Worm (Caenorhabditis elegans): ENCODE data around the gene F46F5.16.

ce11 chrII:783532-783931 is 3.5 kb upstream of the F46F5.16 start, which contains the start of gene Y39F10A.6:
- no peak for TF ChIP-seq snpc-1.1 (tag; optimal IDR thresholded peaks at IDR 0.05; ENCODE audit: insufficient read depth)
- no peak for TF ChIP-seq efl-1 (GFP tag; optimal IDR thresholded peaks at IDR 0.05)
- no peak for TF ChIP-seq rec-8 (tag; optimal IDR thresholded peaks at IDR 0.05)
- TF ChIP-seq ztf-28 (GFP tag; IDR thresholded peaks at IDR 0.05) = no peak
- no peak for TF ChIP-seq mcd-1 (GFP tag; IDR thresholded peaks at IDR 0.05)
- no peak for TF ChIP-seq cebp-2 (GFP tag; IDR thresholded peaks at IDR 0.05)
- TF ChIP-seq mes-4 (tag; optimal IDR thresholded peaks at IDR 0.05) = no peak
- TF ChIP-seq mel-28 (tag; optimal IDR thresholded peaks at IDR 0.05; ENCODE audit: borderline replicate concordance) = no peak
- TF ChIP-seq sptf-2 (GFP tag; optimal IDR thresholded peaks at IDR 0.05) = no peak
- TF ChIP-seq hlh-26 (GFP tag; conservative IDR thresholded peaks at IDR 0.05) = no peak
- no peak for TF ChIP-seq ama-1 (optimal IDR thresholded peaks at IDR 0.05)
- no peak for TF ChIP-seq ama-1 (GFP tag; optimal IDR thresholded peaks at IDR 0.05)
